Fruit fly (Drosophila melanogaster) whole organism, adult: ENCODE measurements around the gene lark.
A peak's percentile ranks its signal among the peaks of the same experiment; 100 is the strongest.

Experiments
- CG1620 ChIP-seq: fragments of 200-800 bp; sonication (Bioruptor generic); optimal IDR thresholded peaks from 2 replicates; lab custom pipeline; 2016; ENCODE audit warnings: missing biosample characterization, missing genetic modification characterization
- Hr96 ChIP-seq: fragments of 200-800 bp; sonication (Bioruptor generic); optimal IDR thresholded peaks from 2 replicates; lab custom pipeline; 2016; ENCODE audit warnings: missing biosample characterization, missing genetic modification characterization
- bab1 ChIP-seq: fragments of 200-800 bp; sonication (Bioruptor generic); optimal IDR thresholded peaks from 3 replicates; lab custom pipeline; 2019; ENCODE audit warnings: missing biosample characterization, mild to moderate bottlenecking, missing genetic modification characterization, moderate library complexity
- cnc ChIP-seq, 2 experiments: fragments of >200 bp; optimal IDR thresholded peaks; 2 replicates each; lab custom pipeline; 2017
- kay ChIP-seq: fragments of 200-800 bp; sonication (Bioruptor generic); peaks from one replicate; lab custom pipeline; 2016; ENCODE audit warnings: missing biosample characterization, missing genetic modification characterization, borderline replicate concordance
- toe ChIP-seq: fragments of 200-800 bp; sonication (Bioruptor generic); optimal IDR thresholded peaks from 2 replicates; lab custom pipeline; 2016; ENCODE audit warnings: missing biosample characterization, missing genetic modification characterization

DNA sequence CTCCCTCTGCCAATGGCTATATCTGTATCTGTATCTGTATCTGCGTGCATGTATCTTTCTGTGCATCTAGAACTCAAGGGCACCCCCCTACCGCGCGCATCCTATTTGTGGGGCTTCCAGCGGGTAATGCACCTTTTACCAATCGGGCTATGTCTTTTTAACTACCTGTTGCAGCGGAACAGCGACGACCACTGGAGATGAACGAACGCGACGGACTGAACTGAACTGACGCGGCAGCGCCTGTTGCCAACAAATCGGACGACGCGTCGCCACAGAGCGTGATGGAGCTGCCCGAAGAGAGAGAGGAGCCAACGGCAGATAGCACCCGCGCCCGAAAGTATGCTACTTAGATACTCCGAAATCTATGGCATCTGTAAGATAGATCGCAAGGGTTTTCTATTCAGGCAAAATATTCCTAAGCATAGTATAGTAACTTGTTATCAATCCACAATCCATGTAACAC is 5.9 kb downstream of the lark start, which contains the start of gene Cln7:
- TF ChIP-seq bab1 (GFP tag; lab: Kevin White, UChicago) (peak; percentile 96), CG1620 (GFP tag; lab: Kevin White, UChicago) (peak; percentile 52), cnc (optimal IDR thresholded peaks at IDR 0.05; lab: Kevin White, UChicago) (no peak), kay (no peak), Hr96 (GFP tag; lab: Kevin White, UChicago) (no peak), toe (no peak)
